Worm (Caenorhabditis elegans): ENCODE results near the gene F57C12.2.

The F57C12.2 gene

ce11 chrX:555043-555791, 4.0 kb upstream of the F57C12.2 start:
- TF ChIP-seq unc-39 (tag; optimal IDR thresholded peaks at IDR 0.05) (no peak), lin-39 (tag; optimal IDR thresholded peaks at IDR 0.05) (no peak), fos-1 (tag; optimal IDR thresholded peaks at IDR 0.05) (peak; percentile 64)

- TF ChIP-seq lin-11 (tag; optimal IDR thresholded peaks at IDR 0.05) (no peak), sem-4 (tag; optimal IDR thresholded peaks at IDR 0.05) (no peak), ztf-11 (tag; optimal IDR thresholded peaks at IDR 0.05) (no peak), elt-3 (tag; optimal IDR thresholded peaks at IDR 0.05) (no peak), C34F6.9 (tag; optimal IDR thresholded peaks at IDR 0.05) (no peak), nhr-21 (tag; optimal IDR thresholded peaks at IDR 0.05) (no peak), fos-1 (tag; optimal IDR thresholded peaks at IDR 0.05) (no peak), nhr-12 (tag; optimal IDR thresholded peaks at IDR 0.05) (no peak), lsy-2 (tag; optimal IDR thresholded peaks at IDR 0.05) (no peak), sma-9 (GFP tag; optimal IDR thresholded peaks at IDR 0.05) (no peak), sma-9 (tag; optimal IDR thresholded peaks at IDR 0.05) (no peak), gmeb-1 (tag; optimal IDR thresholded peaks at IDR 0.05) (no peak), mab-5 (tag; optimal IDR thresholded peaks at IDR 0.05) (no peak), snpc-4 (tag; optimal IDR thresholded peaks at IDR 0.05) (no peak), crh-2 (tag; optimal IDR thresholded peaks at IDR 0.05) (no peak), nhr-23 (tag; optimal IDR thresholded peaks at IDR 0.05) (no peak), unc-62 (GFP tag; optimal IDR thresholded peaks at IDR 0.05) (no peak), ceh-82 (tag; optimal IDR thresholded peaks at IDR 0.05) (no peak), nhr-10 (tag; optimal IDR thresholded peaks at IDR 0.05) (no peak), nhr-6 (tag; optimal IDR thresholded peaks at IDR 0.05) (no peak), mbf-1 (tag; optimal IDR thresholded peaks at IDR 0.05) (no peak)
Observed at ce11 chrX:553875-554274, 2.7 kb upstream of the F57C12.2 start, which contains the start of gene F57C12.6. F57C12.6 (minus strand) TSS chrX:553975.

ce11 chrX:553420-553819, 2.2 kb upstream of the F57C12.2 start:
- TF ChIP-seq sma-9 (GFP tag; optimal IDR thresholded peaks at IDR 0.05) = peak; percentile 5
- TF ChIP-seq sma-9 (tag; optimal IDR thresholded peaks at IDR 0.05) = no peak
- TF ChIP-seq nhr-12 (tag; optimal IDR thresholded peaks at IDR 0.05) = no peak
- peak; percentile 97 for TF ChIP-seq fos-1 (tag; optimal IDR thresholded peaks at IDR 0.05)
- TF ChIP-seq elt-3 (tag; optimal IDR thresholded peaks at IDR 0.05) = no peak
- no peak for TF ChIP-seq F13H6.1 (tag; optimal IDR thresholded peaks at IDR 0.05)

- TF ChIP-seq ZK546.5 (tag; optimal IDR thresholded peaks at IDR 0.05) (no peak), ceh-16 (tag; optimal IDR thresholded peaks at IDR 0.05) (no peak), ztf-11 (tag; optimal IDR thresholded peaks at IDR 0.05) (no peak), lin-39 (tag; optimal IDR thresholded peaks at IDR 0.05) (no peak), F13H6.1 (tag; optimal IDR thresholded peaks at IDR 0.05) (no peak), egl-27 (tag; optimal IDR thresholded peaks at IDR 0.05) (no peak), sma-3 (GFP tag; optimal IDR thresholded peaks at IDR 0.05) (no peak), nhr-11 (tag; optimal IDR thresholded peaks at IDR 0.05) (no peak), sma-9 (GFP tag; optimal IDR thresholded peaks at IDR 0.05) (no peak), sma-9 (tag; optimal IDR thresholded peaks at IDR 0.05) (no peak), R02D3.7 (tag; optimal IDR thresholded peaks at IDR 0.05) (no peak), nhr-23 (tag; optimal IDR thresholded peaks at IDR 0.05) (no peak), nhr-21 (tag; optimal IDR thresholded peaks at IDR 0.05) (no peak), nhr-77 (tag; optimal IDR thresholded peaks at IDR 0.05) (no peak), nhr-237 (tag; optimal IDR thresholded peaks at IDR 0.05) (no peak), gmeb-1 (tag; optimal IDR thresholded peaks at IDR 0.05) (no peak), fos-1 (tag; optimal IDR thresholded peaks at IDR 0.05) (no peak), ztf-4 (tag; optimal IDR thresholded peaks at IDR 0.05) (no peak)
Observed at ce11 chrX:542807-543206, 8.4 kb downstream of the F57C12.2 start, which contains the start of gene F28C10.1. F28C10.1 (plus strand) TSS chrX:543107.

ce11 chrX:538083-538482, 13.1 kb downstream of the F57C12.2 start:
- TF ChIP-seq R02D3.7 (tag; optimal IDR thresholded peaks at IDR 0.05) (no peak), C34F6.9 (tag; optimal IDR thresholded peaks at IDR 0.05) (no peak), ztf-4 (tag; optimal IDR thresholded peaks at IDR 0.05) (no peak), lin-39 (tag; optimal IDR thresholded peaks at IDR 0.05) (no peak), nhr-21 (tag; optimal IDR thresholded peaks at IDR 0.05) (no peak), gmeb-1 (tag; optimal IDR thresholded peaks at IDR 0.05) (no peak), elt-3 (tag; optimal IDR thresholded peaks at IDR 0.05) (no peak), nhr-23 (tag; optimal IDR thresholded peaks at IDR 0.05) (no peak), lsy-2 (tag; optimal IDR thresholded peaks at IDR 0.05) (no peak), nhr-25 (tag; optimal IDR thresholded peaks at IDR 0.05) (no peak), nhr-237 (tag; optimal IDR thresholded peaks at IDR 0.05) (no peak), ztf-11 (tag; optimal IDR thresholded peaks at IDR 0.05) (no peak), nhr-12 (tag; optimal IDR thresholded peaks at IDR 0.05) (no peak), lin-13 (GFP tag; optimal IDR thresholded peaks at IDR 0.05) (no peak), elt-1 (tag; optimal IDR thresholded peaks at IDR 0.05) (no peak), alr-1 (tag; optimal IDR thresholded peaks at IDR 0.05) (no peak), unc-39 (tag; optimal IDR thresholded peaks at IDR 0.05) (no peak), mdl-1 (tag; optimal IDR thresholded peaks at IDR 0.05) (no peak)

Data from whole organism, L2 larva.